Worm (Caenorhabditis elegans) whole organism, late embryonic: ENCODE data around the gene srd-67.

Experiments used
- ama-1 ChIP-seq: fragments of 150-350 bp; optimal IDR thresholded peaks from 2 replicates; lab custom pipeline; 2014
- ceh-2 ChIP-seq: sonication (generic microtip); optimal IDR thresholded peaks from 2 replicates; lab custom pipeline; 2016; ENCODE audit warnings: missing genotype, missing genetic modification characterization, missing compliant biosample characterization
- ceh-48 ChIP-seq: sonication (generic microtip); optimal IDR thresholded peaks from 2 replicates; lab custom pipeline; 2016; ENCODE audit warnings: missing genetic modification characterization, inconsistent platforms, missing compliant biosample characterization
- elt-2 ChIP-seq: sonication (generic microtip); optimal IDR thresholded peaks from 2 replicates; lab custom pipeline; 2016; ENCODE audit warnings: missing genetic modification reagents, missing genetic modification characterization, missing compliant biosample characterization
- fkh-10 ChIP-seq: fragments of 150-350 bp; optimal IDR thresholded peaks from 2 replicates; lab custom pipeline; 2014; ENCODE audit warnings: missing biosample characterization, missing genetic modification reagents, missing genetic modification characterization
- nhr-11 ChIP-seq: fragments of 150-350 bp; optimal IDR thresholded peaks from 2 replicates; lab custom pipeline; 2014; ENCODE audit warnings: missing biosample characterization, missing genetic modification characterization

ce11 chrIII:2291139-2291538 lies 45.5 kb upstream of the srd-67 start, which contains the start of gene fbxa-219:
- TF ChIP-seq elt-2 (no peak), fkh-10 (GFP tag; lab: Kevin White, UChicago) (no peak), nhr-11 (tag; lab: Kevin White, UChicago) (no peak), ceh-2 (tag; lab: Kevin White, UChicago) (no peak), ama-1 (no peak), ceh-48 (tag; lab: Kevin White, UChicago) (no peak)
